Fruit fly (Drosophila melanogaster) whole organism, wandering third instar larva: ENCODE measurements around the gene HP5.

Source experiments
- Dif ChIP-seq: fragments of 200-275, 200-300 bp; sonication (Bioruptor generic); optimal IDR thresholded peaks from 2 replicates; lab custom pipeline; 2018; ENCODE audit warnings: missing biosample characterization, missing genetic modification characterization; ENCODE audit not compliant: partially characterized antibody
- Myc ChIP-seq: fragments of >200 bp; optimal IDR thresholded peaks from 2 replicates; lab custom pipeline; 2017
- brk ChIP-seq: fragments of 200-800 bp; sonication (Bioruptor generic); optimal IDR thresholded peaks from 2 replicates; lab custom pipeline; 2016; ENCODE audit warnings: missing biosample characterization, mild to moderate bottlenecking, missing genetic modification characterization
- dmrt93B ChIP-seq: fragments of 200-800 bp; sonication (Bioruptor generic); optimal IDR thresholded peaks from 2 replicates; lab custom pipeline; 2018; ENCODE audit warnings: missing biosample characterization, mild to moderate bottlenecking, missing genetic modification characterization
- ey ChIP-seq: fragments of 200-800 bp; sonication (Bioruptor generic); optimal IDR thresholded peaks from 2 replicates; lab custom pipeline; 2016; ENCODE audit warnings: missing biosample characterization, missing genetic modification characterization
- pan ChIP-seq: fragments of >200 bp; optimal IDR thresholded peaks from 2 replicates; lab custom pipeline; 2017
- sage ChIP-seq: fragments of 200-800 bp; sonication (Bioruptor generic); optimal IDR thresholded peaks from 2 replicates; lab custom pipeline; 2016; ENCODE audit warnings: missing biosample characterization, mild to moderate bottlenecking, missing genetic modification characterization
- woc ChIP-seq: sonication (Bioruptor generic); optimal IDR thresholded peaks from 2 replicates; lab custom pipeline; 2016; ENCODE audit warnings: missing biosample characterization, mild to moderate bottlenecking, missing genetic modification characterization

DNA sequence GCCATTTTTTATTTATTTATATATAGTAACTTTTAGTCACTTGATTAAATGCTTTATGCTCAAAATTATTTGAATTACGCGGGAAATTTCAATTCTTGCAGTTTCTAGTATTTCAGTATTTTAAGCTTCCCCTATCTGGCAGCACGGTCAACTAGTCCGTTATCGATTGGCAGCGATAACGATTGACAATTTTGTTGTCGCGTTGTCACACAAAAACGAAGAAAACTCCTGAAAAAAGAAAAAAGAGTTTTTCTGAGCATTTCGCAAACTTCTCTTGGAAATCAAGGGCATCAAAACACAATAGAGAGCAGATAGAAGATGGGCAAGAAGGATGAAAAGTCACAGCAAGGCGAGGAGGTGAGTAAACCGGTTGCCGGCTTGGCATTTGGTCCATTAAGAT is 30.5 kb downstream of the HP5 start, which contains the start of gene Spase25:
- TF ChIP-seq woc (no peak), brk (GFP tag; lab: Kevin White, UChicago) (no peak), dmrt93B (no peak), pan (lab: Kevin White, UChicago) (no peak), ey (GFP tag; lab: Kevin White, UChicago) (no peak), Dif (GFP tag; lab: Kevin White, UChicago) (no peak), sage (GFP tag; lab: Kevin White, UChicago) (no peak), Myc (lab: Kevin White, UChicago) (no peak)
